Worm (Caenorhabditis elegans): ENCODE data around the gene F56D6.23.

DNA sequence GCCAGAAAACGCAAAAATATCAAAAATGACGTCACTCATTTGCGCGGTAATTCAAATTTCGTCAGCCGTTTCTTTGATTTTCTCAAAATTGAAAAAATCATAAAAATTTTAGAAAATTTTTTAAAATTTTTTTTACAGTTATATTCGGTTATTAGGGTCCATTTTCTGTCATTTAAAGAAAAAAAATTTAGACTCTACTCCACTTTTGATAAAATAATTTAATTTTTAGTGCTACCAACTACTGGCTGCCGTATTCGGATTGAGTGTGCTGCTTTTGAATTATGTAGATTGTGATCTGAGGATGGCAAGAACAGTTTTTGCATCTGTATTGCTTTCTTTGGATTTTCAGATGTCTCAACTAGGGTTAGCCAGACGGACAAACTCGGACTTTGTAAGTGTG lies 44.3 kb downstream of the F56D6.23 start, which contains the start of gene Y46C8AM.1:
- TF ChIP-seq elt-3 (tag; optimal IDR thresholded peaks at IDR 0.05), result no peak
- TF ChIP-seq lin-32 (GFP tag; optimal IDR thresholded peaks at IDR 0.05), result no peak
- TF ChIP-seq unc-62 (GFP tag; optimal IDR thresholded peaks at IDR 0.05), result no peak
- no peak for TF ChIP-seq mls-2 (tag; optimal IDR thresholded peaks at IDR 0.05)
- TF ChIP-seq pha-4 (tag; optimal IDR thresholded peaks at IDR 0.05), result no peak
- TF ChIP-seq lin-13 (tag; optimal IDR thresholded peaks at IDR 0.05), result no peak
- TF ChIP-seq ztf-11 (tag; optimal IDR thresholded peaks at IDR 0.05), result no peak
- no peak for TF ChIP-seq nhr-76 (tag; optimal IDR thresholded peaks at IDR 0.05)
- TF ChIP-seq nhr-237 (tag; optimal IDR thresholded peaks at IDR 0.05), result no peak
- no peak for TF ChIP-seq snpc-4 (tag; optimal IDR thresholded peaks at IDR 0.05)
- no peak for TF ChIP-seq nhr-28 (tag; optimal IDR thresholded peaks at IDR 0.05)
- no peak for TF ChIP-seq ces-1 (GFP tag; optimal IDR thresholded peaks at IDR 0.05)
- no peak for TF ChIP-seq mab-5 (tag; optimal IDR thresholded peaks at IDR 0.05)
- TF ChIP-seq cnd-1 (tag; optimal IDR thresholded peaks at IDR 0.05), result no peak

Measured in whole organism, mixed stage, embryonic.